Worm (Caenorhabditis elegans): Measurements from ENCODE around the gene ufbp-1.

DNA sequence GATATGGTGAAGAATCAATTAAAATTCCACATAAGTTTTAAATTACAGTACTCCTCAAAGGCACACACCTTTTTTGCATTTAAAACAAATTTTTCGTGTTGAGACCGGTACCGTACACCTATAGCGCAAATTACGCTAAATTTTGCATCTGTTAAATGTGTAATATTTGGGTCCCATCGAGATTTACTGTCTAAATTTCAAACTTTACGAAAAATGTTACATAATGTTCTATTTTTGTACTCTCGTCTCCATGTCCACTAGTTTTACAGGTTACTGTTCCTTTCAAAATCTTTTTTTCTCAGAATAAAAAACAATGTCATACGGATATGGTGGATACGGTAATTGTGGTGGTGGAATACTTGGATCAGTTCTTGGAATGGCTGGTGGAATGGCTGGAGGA lies 45.0 kb downstream of the ufbp-1 start, which contains the start of gene ZK353.2:
- TF ChIP-seq mcd-1 (GFP tag; IDR thresholded peaks at IDR 0.05), result no peak
- TF ChIP-seq lin-40 (tag; optimal IDR thresholded peaks at IDR 0.05), result no peak
- TF ChIP-seq pbrm-1 (GFP tag; IDR thresholded peaks at IDR 0.05), result no peak
- no peak for TF ChIP-seq snpc-4 (GFP tag; optimal IDR thresholded peaks at IDR 0.05)
- TF ChIP-seq snpc-4 (tag; optimal IDR thresholded peaks at IDR 0.05), result no peak
- TF ChIP-seq madf-10 (tag; optimal IDR thresholded peaks at IDR 0.05), result no peak
- TF ChIP-seq F22D6.2 (tag; optimal IDR thresholded peaks at IDR 0.05), result no peak
- no peak for TF ChIP-seq hmg-1.2 (GFP tag; IDR thresholded peaks at IDR 0.05)
- no peak for TF ChIP-seq C17E4.6 (GFP tag; IDR thresholded peaks at IDR 0.05)
- TF ChIP-seq unc-130 (GFP tag; optimal IDR thresholded peaks at IDR 0.05), result no peak
- TF ChIP-seq unc-62 (GFP tag; optimal IDR thresholded peaks at IDR 0.05), result no peak
- no peak for TF ChIP-seq cebp-2 (GFP tag; IDR thresholded peaks at IDR 0.05)
- no peak for TF ChIP-seq xnd-1 (tag; optimal IDR thresholded peaks at IDR 0.05)
